Worm (Caenorhabditis elegans) whole organism, young adult: ENCODE measurements around the gene C06G1.1.

Source experiments
- F10E7.11 ChIP-seq: sonication (generic microtip); optimal IDR thresholded peaks from 2 replicates; lab custom pipeline; 2017; ENCODE audit warnings: mild to moderate bottlenecking, missing genetic modification characterization, moderate library complexity, missing compliant biosample characterization
- F39B2.1 ChIP-seq: fragments of 200-800 bp; sonication (Bioruptor generic); IDR thresholded peaks from 2 replicates; pipeline ENCODE4 v1.3.6; 2022; ENCODE audit warnings: missing genetic modification reagents, missing genetic modification characterization, missing compliant biosample characterization
- F49E8.2 ChIP-seq: sonication (generic microtip); optimal IDR thresholded peaks from 3 replicates; lab custom pipeline; 2017; ENCODE audit warnings: missing genetic modification characterization, mild to moderate bottlenecking, missing compliant biosample characterization, antibody characterized with exemption, moderate library complexity; ENCODE audit not compliant: insufficient read depth
- F57C9.4 ChIP-seq: sonication (generic microtip); optimal IDR thresholded peaks from 2 replicates; lab custom pipeline; 2017; ENCODE audit warnings: mild to moderate bottlenecking, missing genetic modification characterization, missing compliant biosample characterization
- T07F8.4 ChIP-seq: sonication (generic microtip); optimal IDR thresholded peaks from 2 replicates; lab custom pipeline; 2016; ENCODE audit warnings: mild to moderate bottlenecking, missing genetic modification characterization, moderate library complexity, missing compliant biosample characterization
- Y67H2A.10 ChIP-seq: fragments of 200-800 bp; sonication (Bioruptor generic); conservative IDR thresholded peaks from 2 replicates; pipeline ENCODE4 v1.3.6; 2022; ENCODE audit warnings: missing genetic modification reagents, missing genetic modification characterization, missing compliant biosample characterization
- aptf-3 ChIP-seq: fragments of 200-800 bp; sonication (Bioruptor generic); IDR thresholded peaks from 2 replicates; pipeline ENCODE4 v1.3.6; 2022; ENCODE audit warnings: missing genetic modification characterization, missing compliant biosample characterization
- atf-7 ChIP-seq: sonication (generic microtip); optimal IDR thresholded peaks from 2 replicates; lab custom pipeline; 2017; ENCODE audit warnings: mild to moderate bottlenecking, missing genetic modification characterization, missing compliant biosample characterization
- attf-5 ChIP-seq: fragments of 200-800 bp; sonication (Bioruptor generic); optimal IDR thresholded peaks from 2 replicates; lab custom pipeline; 2018; ENCODE audit warnings: mild to moderate bottlenecking, missing genetic modification characterization, missing compliant biosample characterization
- attf-6 ChIP-seq: fragments of 200-800 bp; sonication (Bioruptor generic); IDR thresholded peaks from 2 replicates; pipeline ENCODE4 v1.3.6; 2022; ENCODE audit warnings: missing genetic modification reagents, missing genetic modification characterization, missing compliant biosample characterization
- ccch-3 ChIP-seq: fragments of 200-800 bp; sonication (Bioruptor generic); optimal IDR thresholded peaks from 2 replicates; lab custom pipeline; 2018; ENCODE audit warnings: mild to moderate bottlenecking, missing genetic modification characterization, missing compliant biosample characterization
- cebp-1 ChIP-seq, 2 experiments: fragments of 200-800 bp in 1 of 2; sonication (Bioruptor generic) in 1 of 2; sonication (generic microtip) in 1 of 2; IDR thresholded peaks in 1 of 2; optimal IDR thresholded peaks in 1 of 2; 2 replicates each; pipeline versions ENCODE4 v1.3.6 to Lab custom; 2017 to 2022; ENCODE audit warnings: missing compliant biosample characterization in 2 of 2, missing genetic modification characterization in 2 of 2, mild to moderate bottlenecking in 1 of 2, missing genetic modification reagents in 1 of 2, moderate library complexity in 1 of 2
- cebp-2 ChIP-seq: fragments of 200-800 bp; sonication (Bioruptor generic); IDR thresholded peaks from 2 replicates; pipeline ENCODE4 v1.3.6; 2022; ENCODE audit warnings: missing genetic modification characterization, missing compliant biosample characterization
- ceh-100 ChIP-seq: fragments of 200-800 bp; sonication (Bioruptor generic); IDR thresholded peaks from 2 replicates; pipeline ENCODE4 v1.3.6; 2022; ENCODE audit warnings: missing genetic modification reagents, missing genetic modification characterization, missing compliant biosample characterization
- ceh-27 ChIP-seq: fragments of 200-800 bp; sonication (Bioruptor generic); optimal IDR thresholded peaks from 2 replicates; lab custom pipeline; 2018; ENCODE audit warnings: mild to moderate bottlenecking, missing genetic modification characterization, moderate library complexity, missing compliant biosample characterization
- ceh-40 ChIP-seq: fragments of 200-800 bp; sonication (Bioruptor generic); IDR thresholded peaks from 2 replicates; pipeline ENCODE4 v1.3.6; 2022; ENCODE audit warnings: missing genetic modification characterization, missing compliant biosample characterization
- ceh-58 ChIP-seq: fragments of 200-800 bp; sonication (Bioruptor generic); IDR thresholded peaks from 2 replicates; pipeline ENCODE4 v1.3.6; 2022; ENCODE audit warnings: missing genetic modification characterization, missing compliant biosample characterization
- die-1 ChIP-seq: sonication (generic microtip); optimal IDR thresholded peaks from 2 replicates; lab custom pipeline; 2016; ENCODE audit warnings: missing genotype, mild to moderate bottlenecking, missing genetic modification characterization, missing compliant biosample characterization
- dpff-1 ChIP-seq: sonication (generic microtip); optimal IDR thresholded peaks from 2 replicates; lab custom pipeline; 2017; ENCODE audit warnings: mild to moderate bottlenecking, missing genetic modification characterization, missing compliant biosample characterization
- efl-1 ChIP-seq: fragments of 150-350 bp; optimal IDR thresholded peaks from 2 replicates; lab custom pipeline; 2014; ENCODE audit warnings: missing biosample characterization, missing genetic modification reagents, missing genetic modification characterization
- egl-18 ChIP-seq: fragments of 200-800 bp; sonication (Bioruptor generic); IDR thresholded peaks from 2 replicates; pipeline ENCODE4 v1.3.6; 2022; ENCODE audit warnings: missing genetic modification reagents, missing genetic modification characterization, missing compliant biosample characterization
- ets-4 ChIP-seq: fragments of 200-800 bp; sonication (Bioruptor generic); optimal IDR thresholded peaks from 2 replicates; lab custom pipeline; 2018; ENCODE audit warnings: mild to moderate bottlenecking, missing genetic modification characterization, missing compliant biosample characterization
- hlh-26 ChIP-seq: fragments of 200-800 bp; sonication (Bioruptor generic); conservative IDR thresholded peaks from 2 replicates; pipeline ENCODE4 v1.3.6; 2022; ENCODE audit warnings: missing genetic modification reagents, missing genetic modification characterization, missing compliant biosample characterization
- hmg-1.2 ChIP-seq: fragments of 200-800 bp; sonication (Bioruptor generic); IDR thresholded peaks from 2 replicates; pipeline ENCODE4 v1.3.6; 2022; ENCODE audit warnings: missing genetic modification reagents, missing genetic modification characterization, missing compliant biosample characterization
- hmg-20 ChIP-seq: fragments of 200-800 bp; sonication (Bioruptor generic); IDR thresholded peaks from 2 replicates; pipeline ENCODE4 v1.3.6; 2022; ENCODE audit warnings: missing genetic modification reagents, missing genetic modification characterization, missing compliant biosample characterization
- hsf-1 ChIP-seq: fragments of 200-800 bp; sonication (Bioruptor generic); IDR thresholded peaks from 2 replicates; pipeline ENCODE4 v1.3.6; 2022; ENCODE audit warnings: missing genetic modification reagents, missing genetic modification characterization, missing compliant biosample characterization
- let-526 ChIP-seq: fragments of 200-800 bp; sonication (Bioruptor generic); IDR thresholded peaks from 2 replicates; pipeline ENCODE4 v1.3.6; 2022; ENCODE audit warnings: missing genetic modification reagents, missing genetic modification characterization, missing compliant biosample characterization
- lin-35 ChIP-seq, 3 experiments: fragments of 150-350 bp in 2 of 3; sonication (generic microtip) in 1 of 3; optimal IDR thresholded peaks; 2 replicates each; lab custom pipeline; 2014 to 2018; ENCODE audit warnings: missing biosample characterization in 3 of 3, missing genetic modification characterization in 3 of 3, missing genetic modification reagents in 3 of 3
- lsl-1 ChIP-seq: fragments of 200-800 bp; sonication (Bioruptor generic); optimal IDR thresholded peaks from 2 replicates; lab custom pipeline; 2018; ENCODE audit warnings: mild to moderate bottlenecking, missing genetic modification characterization, moderate library complexity, missing compliant biosample characterization
- mcd-1 ChIP-seq: fragments of 200-800 bp; sonication (Bioruptor generic); IDR thresholded peaks from 2 replicates; pipeline ENCODE4 v1.3.6; 2022; ENCODE audit warnings: missing genetic modification reagents, missing genetic modification characterization, missing compliant biosample characterization
- mes-4 ChIP-seq: sonication (generic microtip); optimal IDR thresholded peaks from 2 replicates; lab custom pipeline; 2016; ENCODE audit warnings: missing genotype, missing genetic modification characterization, missing compliant biosample characterization
- nfya-1 ChIP-seq: sonication (generic microtip); optimal IDR thresholded peaks from 2 replicates; lab custom pipeline; 2017; ENCODE audit warnings: antibody characterized with exemption, missing compliant biosample characterization, missing genetic modification characterization, borderline replicate concordance; ENCODE audit not compliant: insufficient read depth
- nfyb-1 ChIP-seq: fragments of 200-800 bp; sonication (Bioruptor generic); IDR thresholded peaks from 2 replicates; pipeline ENCODE4 v1.3.6; 2022; ENCODE audit warnings: missing genetic modification reagents, missing genetic modification characterization, missing compliant biosample characterization
- nhr-179 ChIP-seq: sonication (generic microtip); optimal IDR thresholded peaks from 2 replicates; lab custom pipeline; 2016; ENCODE audit warnings: mild to moderate bottlenecking, missing genetic modification characterization, missing compliant biosample characterization
- nhr-27 ChIP-seq: fragments of 200-800 bp; sonication (Bioruptor generic); optimal IDR thresholded peaks from 2 replicates; lab custom pipeline; 2018; ENCODE audit warnings: mild to moderate bottlenecking, missing genetic modification characterization, moderate library complexity, missing compliant biosample characterization
- nhr-80 ChIP-seq: sonication (generic microtip); optimal IDR thresholded peaks from 2 replicates; lab custom pipeline; 2016; ENCODE audit warnings: missing genetic modification characterization, missing compliant biosample characterization
- nhr-90 ChIP-seq: sonication (generic microtip); optimal IDR thresholded peaks from 2 replicates; lab custom pipeline; 2016; ENCODE audit warnings: missing genotype, mild to moderate bottlenecking, missing genetic modification characterization, missing compliant biosample characterization
- pha-4 ChIP-seq: fragments of 150-350 bp; sonication (generic microtip); optimal IDR thresholded peaks from 2 replicates; lab custom pipeline; 2014; ENCODE audit warnings: missing biosample characterization, missing genetic modification reagents, missing genetic modification characterization
- rec-8 ChIP-seq, 2 experiments: sonication (generic microtip); optimal IDR thresholded peaks; 2 replicates each; lab custom pipeline; 2016; ENCODE audit warnings: mild to moderate bottlenecking in 2 of 2, missing genetic modification characterization in 2 of 2, missing genetic modification reagents in 2 of 2, missing genotype in 2 of 2, missing biosample characterization in 1 of 2, missing compliant biosample characterization in 1 of 2, moderate library complexity in 1 of 2
- snpc-4 ChIP-seq, 5 experiments: fragments of 150-350 bp in 1 of 5; sonication (generic microtip) in 4 of 5; optimal IDR thresholded peaks; 2 replicates each; lab custom pipeline; 2014 to 2018; ENCODE audit warnings: missing genetic modification characterization in 5 of 5, missing biosample characterization in 3 of 5, antibody characterized with exemption in 2 of 5, mild to moderate bottlenecking in 2 of 5, missing compliant biosample characterization in 2 of 5, missing genotype in 2 of 5, moderate library complexity in 2 of 5, missing genetic modification reagents in 1 of 5
- tbp1 ChIP-seq: fragments of 200-800 bp; sonication (Bioruptor generic); optimal IDR thresholded peaks from 2 replicates; lab custom pipeline; 2018; ENCODE audit warnings: mild to moderate bottlenecking, missing genetic modification characterization, missing compliant biosample characterization
- tbx-9 ChIP-seq: sonication (generic microtip); optimal IDR thresholded peaks from 2 replicates; lab custom pipeline; 2016; ENCODE audit warnings: borderline replicate concordance, missing genetic modification characterization, inconsistent platforms, missing compliant biosample characterization
- ztf-18 ChIP-seq: sonication (generic microtip); optimal IDR thresholded peaks from 2 replicates; lab custom pipeline; 2016; ENCODE audit warnings: missing genotype, mild to moderate bottlenecking, missing genetic modification characterization, missing compliant biosample characterization
- ztf-25 ChIP-seq: fragments of 200-800 bp; sonication (Bioruptor generic); IDR thresholded peaks from 2 replicates; pipeline ENCODE4 v1.3.6; 2022; ENCODE audit warnings: missing genetic modification reagents, missing genetic modification characterization, missing compliant biosample characterization
- ztf-26 ChIP-seq: sonication (generic microtip); optimal IDR thresholded peaks from 2 replicates; lab custom pipeline; 2017; ENCODE audit warnings: missing genetic modification characterization, missing compliant biosample characterization
- ztf-3 ChIP-seq: fragments of 200-800 bp; sonication (Bioruptor generic); optimal IDR thresholded peaks from 2 replicates; lab custom pipeline; 2018; ENCODE audit warnings: mild to moderate bottlenecking, missing genetic modification characterization, missing compliant biosample characterization

The C06G1.1 gene

DNA sequence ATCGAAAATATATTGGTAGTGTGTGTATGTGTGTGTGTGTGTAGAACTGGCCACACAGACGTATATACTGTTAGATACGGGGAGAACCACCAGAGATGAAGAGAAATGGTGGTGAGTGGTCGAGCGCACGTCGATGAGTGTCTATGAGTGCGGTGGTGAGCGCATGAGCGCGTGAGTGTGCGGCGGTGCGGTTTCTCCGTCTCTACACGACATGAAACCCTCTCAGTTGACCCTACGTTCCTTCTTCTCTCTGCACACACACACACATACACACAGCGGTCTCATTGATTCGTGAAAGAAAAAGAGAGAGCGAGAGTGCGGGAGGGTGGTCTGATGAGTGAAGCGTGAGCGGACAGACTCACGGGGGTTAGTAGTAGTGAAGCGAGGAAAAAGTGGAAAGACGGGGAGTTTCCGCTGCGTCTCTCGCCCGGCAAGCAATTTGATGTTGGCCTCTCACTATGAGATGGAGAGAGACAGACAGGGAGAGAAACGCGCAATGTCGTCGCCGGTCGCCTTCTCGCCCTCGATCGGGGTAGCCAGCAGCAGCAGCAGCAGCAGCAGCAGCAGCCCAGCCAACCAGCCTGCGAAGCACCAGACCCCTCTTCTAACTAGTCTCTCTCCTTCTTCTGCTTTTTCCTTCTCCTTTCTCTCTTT is 20.7 kb upstream of the C06G1.1 start (continued):
- TF ChIP-seq rec-8 (tag; optimal IDR thresholded peaks at IDR 0.05; lab: Kevin White, UChicago): peak in 1 of 2 experiments; percentile 24
- TF ChIP-seq snpc-4 (GFP tag; optimal IDR thresholded peaks at IDR 0.05; lab: Kevin White, UChicago): peak; percentile 57
- TF ChIP-seq snpc-4 (tag; optimal IDR thresholded peaks at IDR 0.05; lab: Kevin White, UChicago): peak; percentile 63 to 82 (median 78)
- no peak for TF ChIP-seq nfya-1 (tag; lab: Kevin White, UChicago)
- TF ChIP-seq ztf-3 (GFP tag; lab: Kevin White, UChicago): peak; percentile 91
- TF ChIP-seq dpff-1: no peak
- peak; percentile 92 for TF ChIP-seq nhr-90 (tag; lab: Kevin White, UChicago)
- TF ChIP-seq ceh-27 (GFP tag; lab: Kevin White, UChicago): peak; percentile 97
- TF ChIP-seq ccch-3 (GFP tag; lab: Kevin White, UChicago): no peak
- TF ChIP-seq mcd-1 (GFP tag; lab: Robert Waterston, UW): peak; percentile 67
- 0 out of 2 replicates have a peak, but pooled peaks have one; percentile 33 for TF ChIP-seq hmg-20 (GFP tag; lab: Robert Waterston, UW)
- peak in 1 of 3 experiments; percentile 50 for TF ChIP-seq lin-35 (GFP tag; optimal IDR thresholded peaks at IDR 0.05; lab: Kevin White, UChicago)
- TF ChIP-seq ztf-25 (GFP tag; lab: Robert Waterston, UW): no peak
- 0 out of 2 replicates have a peak, but pooled peaks have one; percentile 45 for TF ChIP-seq hsf-1 (GFP tag; lab: Robert Waterston, UW)
- TF ChIP-seq Y67H2A.10 (GFP tag; lab: Robert Waterston, UW): peak; percentile 80; the same call in 1 of the 2 replicates
- TF ChIP-seq ztf-26 (tag; lab: Kevin White, UChicago): peak; percentile 94
- TF ChIP-seq mes-4 (tag; lab: Kevin White, UChicago): no peak
- peak; percentile 98 for TF ChIP-seq nhr-80
- no peak for TF ChIP-seq attf-6 (GFP tag; lab: Robert Waterston, UW)
- TF ChIP-seq aptf-3 (GFP tag; lab: Robert Waterston, UW): no peak
- no peak for TF ChIP-seq F57C9.4 (tag; lab: Kevin White, UChicago)
- peak; percentile 93 for TF ChIP-seq atf-7 (tag; lab: Kevin White, UChicago)
- TF ChIP-seq ceh-40 (GFP tag; lab: Robert Waterston, UW): no peak
- TF ChIP-seq F10E7.11 (tag; lab: Kevin White, UChicago): peak; percentile 77
- no peak for TF ChIP-seq efl-1 (GFP tag; lab: Kevin White, UChicago)
- no peak for TF ChIP-seq egl-18
- TF ChIP-seq cebp-1 (GFP tag; IDR thresholded peaks at IDR 0.05; lab: Robert Waterston, UW): peak; percentile 71; the same call in 1 of the 2 replicates
- TF ChIP-seq cebp-1 (tag; optimal IDR thresholded peaks at IDR 0.05; lab: Kevin White, UChicago): peak; percentile 94
- peak; percentile 61 for TF ChIP-seq die-1
- TF ChIP-seq pha-4 (tag; lab: Kevin White, UChicago): peak; percentile 83
- peak; percentile 94 for TF ChIP-seq nfyb-1 (GFP tag; lab: Robert Waterston, UW)
- TF ChIP-seq nhr-27: no peak
- no peak for TF ChIP-seq tbx-9
- TF ChIP-seq tbp1 (GFP tag; lab: Kevin White, UChicago): peak; percentile 70
- TF ChIP-seq lsl-1 (GFP tag; lab: Kevin White, UChicago): no peak
- no peak for TF ChIP-seq hlh-26 (GFP tag; lab: Robert Waterston, UW)
- TF ChIP-seq let-526 (GFP tag; lab: Robert Waterston, UW): no peak; the same call in 1 of the 2 replicates
- TF ChIP-seq F49E8.2 (tag; lab: Kevin White, UChicago): no peak
- TF ChIP-seq cebp-2 (GFP tag; lab: Robert Waterston, UW): peak; percentile 80; the same call in 1 of the 2 replicates
- peak; percentile 96 for TF ChIP-seq attf-5
- TF ChIP-seq ceh-100 (GFP tag; lab: Robert Waterston, UW): no peak
- TF ChIP-seq nhr-179: no peak
- no peak for TF ChIP-seq T07F8.4 (tag; lab: Kevin White, UChicago)
- TF ChIP-seq hmg-1.2 (GFP tag; lab: Robert Waterston, UW): peak; percentile 84
- TF ChIP-seq ets-4 (GFP tag; lab: Kevin White, UChicago): peak; percentile 83
- peak; percentile 61 for TF ChIP-seq ztf-18 (tag; lab: Kevin White, UChicago)
- TF ChIP-seq ceh-58 (GFP tag; lab: Robert Waterston, UW): no peak
- no peak for TF ChIP-seq F39B2.1 (GFP tag; lab: Robert Waterston, UW)
